Worm (Caenorhabditis elegans) whole organism, early embryonic: ENCODE results near the gene srsx-30.

Experiments used
- ama-1 ChIP-seq: fragments of 150-350 bp; optimal IDR thresholded peaks from 2 replicates; lab custom pipeline; 2014
- ets-7 ChIP-seq: sonication (generic microtip); optimal IDR thresholded peaks from 2 replicates; lab custom pipeline; 2016; ENCODE audit warnings: missing genotype, missing genetic modification characterization, missing compliant biosample characterization
- flt-1 ChIP-seq: fragments of 200-800 bp; sonication (Bioruptor generic); IDR thresholded peaks from 2 replicates; pipeline ENCODE4 v1.3.6; 2022; ENCODE audit warnings: missing genetic modification characterization, missing compliant biosample characterization
- hmbx-1 ChIP-seq: sonication (generic microtip); optimal IDR thresholded peaks from 2 replicates; lab custom pipeline; 2016; ENCODE audit warnings: mild to moderate bottlenecking, missing genetic modification characterization, missing compliant biosample characterization
- hnd-1 ChIP-seq: sonication (generic microtip); optimal IDR thresholded peaks from 2 replicates; lab custom pipeline; 2016; ENCODE audit warnings: missing genetic modification characterization, missing compliant biosample characterization

- TF ChIP-seq ama-1 (lab: Kevin White, UChicago) (no peak), flt-1 (no peak), ets-7 (tag; lab: Kevin White, UChicago) (no peak), hmbx-1 (tag; lab: Kevin White, UChicago) (no peak), hnd-1 (tag; lab: Kevin White, UChicago) (no peak)
These were observed at the start of gene srsx-30 for ce11 chrV:10158528-10158927.
